Worm (Caenorhabditis elegans): ENCODE data around the gene mca-1.

Gene mca-1

DNA sequence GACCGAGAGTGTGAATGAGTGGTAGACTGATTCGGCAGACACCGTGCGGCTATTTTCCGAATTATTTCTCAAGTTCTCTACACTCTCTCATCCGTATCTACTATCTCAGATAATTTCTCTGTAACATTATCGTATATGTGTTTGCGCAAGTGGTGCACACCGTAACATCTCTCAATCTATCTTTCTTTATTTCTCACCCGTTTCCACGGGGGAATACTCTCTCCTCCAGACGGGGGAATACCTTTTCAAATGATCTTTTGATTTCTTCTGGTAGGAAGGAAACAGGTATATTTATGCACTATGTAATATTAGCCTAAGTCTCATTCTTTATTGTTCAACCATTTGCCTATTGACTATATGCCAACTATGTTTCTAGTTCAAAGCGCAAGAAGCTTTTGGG, 32.3 kb upstream of the mca-1 start:
- TF ChIP-seq pha-4 (tag; optimal IDR thresholded peaks at IDR 0.05), result peak; percentile 43
- no peak for TF ChIP-seq ZK546.5 (tag; optimal IDR thresholded peaks at IDR 0.05)
- peak; percentile 20 for TF ChIP-seq nhr-25 (tag; optimal IDR thresholded peaks at IDR 0.05)

DNA sequence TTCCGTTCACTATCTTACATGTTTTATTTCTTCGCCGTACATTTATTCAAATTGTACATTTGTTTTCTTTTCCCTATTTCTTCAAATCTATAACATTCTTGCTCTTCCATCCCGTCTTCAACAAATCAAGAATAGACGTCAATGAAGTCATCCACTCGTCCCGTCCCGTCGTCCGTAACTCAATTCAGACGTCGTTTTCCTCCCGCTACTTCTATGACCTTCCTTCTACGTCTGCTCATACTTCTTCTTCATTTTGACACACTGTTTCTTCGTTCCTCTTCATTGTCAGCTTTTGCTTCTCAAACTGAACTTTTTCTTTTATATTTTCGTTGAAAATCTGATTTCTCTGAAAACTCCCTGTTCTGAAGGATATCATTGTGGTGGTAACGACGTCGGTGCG, 25.3 kb upstream of the mca-1 start:
- TF ChIP-seq pqm-1 (tag; optimal IDR thresholded peaks at IDR 0.05), result no peak
- TF ChIP-seq elt-3 (tag; optimal IDR thresholded peaks at IDR 0.05), result no peak
- TF ChIP-seq jun-1 (tag; optimal IDR thresholded peaks at IDR 0.05), result no peak
- peak; percentile 74 for TF ChIP-seq fkh-10 (GFP tag; optimal IDR thresholded peaks at IDR 0.05)
- no peak for TF ChIP-seq elt-2 (tag; optimal IDR thresholded peaks at IDR 0.05)

- no peak for TF ChIP-seq nhr-28 (tag; optimal IDR thresholded peaks at IDR 0.05)
- no peak for TF ChIP-seq elt-3 (tag; optimal IDR thresholded peaks at IDR 0.05)
- TF ChIP-seq hmg-11 (tag; optimal IDR thresholded peaks at IDR 0.05), result no peak
- TF ChIP-seq ceh-9 (tag; optimal IDR thresholded peaks at IDR 0.05), result no peak
- TF ChIP-seq unc-62 (GFP tag; optimal IDR thresholded peaks at IDR 0.05), result no peak
- no peak for TF ChIP-seq nhr-77 (tag; optimal IDR thresholded peaks at IDR 0.05)
- TF ChIP-seq nhr-23 (tag; optimal IDR thresholded peaks at IDR 0.05), result no peak
- no peak for TF ChIP-seq ZK546.5 (tag; optimal IDR thresholded peaks at IDR 0.05)
- no peak for TF ChIP-seq jun-1 (tag; optimal IDR thresholded peaks at IDR 0.05)
- no peak for TF ChIP-seq R02D3.7 (tag; optimal IDR thresholded peaks at IDR 0.05)
Observed at ce11 chrIV:9657753-9658152, 23.0 kb upstream of the mca-1 start, which contains the start of gene acc-1. acc-1 (plus strand) TSS chrIV:9658053.

DNA sequence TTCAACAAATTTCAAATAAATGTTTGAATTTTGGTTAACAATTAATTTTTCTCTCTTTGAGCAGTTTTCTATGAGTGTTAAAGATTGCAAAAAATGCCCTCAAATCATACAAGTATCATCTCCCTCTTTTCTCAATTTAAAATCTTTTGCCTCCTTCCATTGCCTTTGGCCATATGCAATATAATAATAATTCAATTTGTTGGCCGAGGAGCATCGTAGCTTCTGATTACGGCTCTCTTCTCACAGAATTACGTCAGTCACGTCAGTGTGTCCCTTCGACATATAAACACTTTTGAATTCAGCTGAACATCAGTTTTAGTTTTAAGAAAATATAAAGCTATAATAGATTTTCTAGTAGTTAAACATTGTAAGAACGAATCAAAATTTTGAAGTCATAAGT, 20.8 kb upstream of the mca-1 start:
- TF ChIP-seq lsy-12 (tag; optimal IDR thresholded peaks at IDR 0.05) (no peak), nhr-25 (tag; optimal IDR thresholded peaks at IDR 0.05) (no peak), egl-5 (tag; optimal IDR thresholded peaks at IDR 0.05) (no peak), nhr-11 (tag; optimal IDR thresholded peaks at IDR 0.05) (no peak)

DNA sequence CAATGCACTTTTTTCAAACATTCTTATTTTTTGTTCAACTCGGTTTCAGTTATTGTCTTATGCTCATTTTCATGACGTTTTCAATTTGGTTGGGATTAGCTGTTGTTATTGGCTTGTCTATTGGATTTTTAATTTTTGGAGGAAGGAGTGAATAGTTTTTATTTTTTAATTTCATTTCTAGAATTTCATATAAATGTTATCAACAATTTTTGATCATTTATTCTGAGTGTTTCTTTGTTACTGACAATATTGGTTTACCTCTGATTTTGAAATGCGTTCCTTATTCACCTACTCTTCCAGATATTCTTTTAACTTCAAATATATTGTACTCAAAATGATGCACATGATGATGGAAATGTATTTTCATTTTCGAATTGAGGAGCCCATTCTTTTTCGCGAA, 19.3 kb upstream of the mca-1 start, which contains the start of gene F58G6.7:
Gene F58G6.7, plus strand, starts transcription at position 301 of the 400 bp plus-strand sequence.
- no peak for TF ChIP-seq eor-1 (tag; optimal IDR thresholded peaks at IDR 0.05)
- no peak for TF ChIP-seq nhr-67 (tag; optimal IDR thresholded peaks at IDR 0.05)
- no peak for TF ChIP-seq nhr-25 (tag; optimal IDR thresholded peaks at IDR 0.05)

DNA sequence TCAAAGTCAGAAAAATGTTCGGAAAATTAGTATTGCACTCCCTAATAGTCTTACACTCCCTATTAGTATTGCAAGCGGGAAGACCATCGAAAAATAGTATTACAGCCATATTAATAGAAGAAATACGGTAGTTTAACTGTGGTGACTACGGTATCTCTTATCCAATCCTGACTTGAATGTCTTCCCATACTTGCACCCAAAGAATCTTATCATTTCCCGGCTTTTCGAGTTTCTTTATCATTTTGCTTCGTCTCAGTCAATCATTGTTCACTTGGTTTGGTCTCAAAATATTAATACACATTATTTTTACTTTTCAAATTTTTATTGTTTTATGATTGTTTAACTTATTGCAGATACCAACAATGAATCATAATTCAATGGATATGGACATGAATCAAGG, 18.4 kb upstream of the mca-1 start, which contains the start of gene F58G6.3:
Gene F58G6.3, plus strand, starts transcription at position 352 of the 400 bp plus-strand sequence.
- TF ChIP-seq eor-1 (tag; optimal IDR thresholded peaks at IDR 0.05) (no peak), unc-62 (GFP tag; optimal IDR thresholded peaks at IDR 0.05) (no peak), nfya-1 (tag; optimal IDR thresholded peaks at IDR 0.05; ENCODE audit: insufficient read depth) (peak; percentile 7), ama-1 (optimal IDR thresholded peaks at IDR 0.05) (no peak), fkh-10 (GFP tag; optimal IDR thresholded peaks at IDR 0.05) (no peak), pqm-1 (tag; optimal IDR thresholded peaks at IDR 0.05) (peak; percentile 35), nhr-76 (tag; optimal IDR thresholded peaks at IDR 0.05) (no peak), elt-2 (tag; optimal IDR thresholded peaks at IDR 0.05) (peak; percentile 62)

- TF ChIP-seq pha-4 (tag; optimal IDR thresholded peaks at IDR 0.05), result peak; percentile 9
- TF ChIP-seq unc-39 (tag; optimal IDR thresholded peaks at IDR 0.05), result no peak
- no peak for TF ChIP-seq nhr-43 (tag; optimal IDR thresholded peaks at IDR 0.05; ENCODE audit: poor library complexity, severe bottlenecking)
- TF ChIP-seq mdl-1 (tag; optimal IDR thresholded peaks at IDR 0.05), result no peak
- TF ChIP-seq pqm-1 (tag; optimal IDR thresholded peaks at IDR 0.05), result peak; percentile 89
- TF ChIP-seq skn-1 (tag; optimal IDR thresholded peaks at IDR 0.05), result peak; percentile 63
- peak; percentile 97 for TF ChIP-seq elt-2 (tag; optimal IDR thresholded peaks at IDR 0.05)
- TF ChIP-seq nhr-23 (tag; optimal IDR thresholded peaks at IDR 0.05), result no peak
- no peak for TF ChIP-seq nhr-237 (tag; optimal IDR thresholded peaks at IDR 0.05)
Observed at ce11 chrIV:9651234-9651633, 16.5 kb upstream of the mca-1 start, which contains the start of gene chca-1. chca-1 (plus strand) TSS chrIV:9651394.

ce11 chrIV:9648682-9649081, 13.9 kb upstream of the mca-1 start, which contains the start of gene srm-3:
srm-3 (plus strand) TSS chrIV:9648982.
- no peak for TF ChIP-seq pqm-1 (tag; optimal IDR thresholded peaks at IDR 0.05)
- no peak for TF ChIP-seq pha-4 (tag; optimal IDR thresholded peaks at IDR 0.05)
- TF ChIP-seq elt-2 (tag; optimal IDR thresholded peaks at IDR 0.05), result no peak
- TF ChIP-seq ama-1 (optimal IDR thresholded peaks at IDR 0.05), result no peak
- TF ChIP-seq nfya-1 (tag; optimal IDR thresholded peaks at IDR 0.05; ENCODE audit: insufficient read depth), result no peak
- TF ChIP-seq eor-1 (tag; optimal IDR thresholded peaks at IDR 0.05), result no peak
- TF ChIP-seq nhr-237 (tag; optimal IDR thresholded peaks at IDR 0.05), result no peak
- TF ChIP-seq jun-1 (tag; optimal IDR thresholded peaks at IDR 0.05), result no peak
- TF ChIP-seq daf-12 (tag; optimal IDR thresholded peaks at IDR 0.05), result no peak
- no peak for TF ChIP-seq sea-2 (GFP tag; optimal IDR thresholded peaks at IDR 0.05)
- no peak for TF ChIP-seq nhr-67 (tag; optimal IDR thresholded peaks at IDR 0.05)
- no peak for TF ChIP-seq lin-39 (tag; optimal IDR thresholded peaks at IDR 0.05)
- TF ChIP-seq fos-1 (tag; optimal IDR thresholded peaks at IDR 0.05), result no peak
- no peak for TF ChIP-seq ceh-82 (tag; optimal IDR thresholded peaks at IDR 0.05)
